Fruit fly (Drosophila melanogaster): ENCODE measurements around the gene Dyro.

The Dyro gene

dm6 chr3L:11256147-11256971 is 39.4 kb downstream of the Dyro start (continued):
- TF ChIP-seq nom (GFP tag; optimal IDR thresholded peaks at IDR 0.05) (peak; percentile 73), rib (GFP tag; IDR thresholded peaks at IDR 0.05) (peak; percentile 77), CG2116 (GFP tag; optimal IDR thresholded peaks at IDR 0.05) (peak; percentile 48), chn (GFP tag; optimal IDR thresholded peaks at IDR 0.05) (peak; percentile 65), CG12155 (GFP tag; optimal IDR thresholded peaks at IDR 0.05) (peak; percentile 73), row (GFP tag; IDR thresholded peaks at IDR 0.05) (peak; percentile 79), CG31224 (GFP tag; IDR thresholded peaks at IDR 0.05) (peak; percentile 33; the same call in 1 of the 2 replicates), CG17361 (GFP tag; IDR thresholded peaks at IDR 0.05) (peak; percentile 97), CG8290 (GFP tag; optimal IDR thresholded peaks at IDR 0.05) (peak; percentile 43), CG8290 (tag; optimal IDR thresholded peaks at IDR 0.05) (peak; percentile 67 to 85), CG8478 (optimal IDR thresholded peaks at IDR 0.05) (no peak), CkIIα-i1 (GFP tag; IDR thresholded peaks at IDR 0.05) (no peak), dmrt99B (tag; optimal IDR thresholded peaks at IDR 0.05) (peak; percentile 88), Hr78 (GFP tag; optimal IDR thresholded peaks at IDR 0.05) (peak in 1 of 2 experiments; percentile 50), CG10147 (GFP tag; optimal IDR thresholded peaks at IDR 0.05) (peak; percentile 84), CG14441 (GFP tag; IDR thresholded peaks at IDR 0.05) (peak; percentile 74), Stat92E (GFP tag; optimal IDR thresholded peaks at IDR 0.05) (peak in 1 of 3 experiments; percentile 86), CG10209 (GFP tag; optimal IDR thresholded peaks at IDR 0.05) (peak; percentile 81), Adf1 (GFP tag; IDR thresholded peaks at IDR 0.05) (peak; percentile 57; the same call in 1 of the 2 replicates), Sry-δ (GFP tag; optimal IDR thresholded peaks at IDR 0.05) (peak; percentile 8), kah (GFP tag; optimal IDR thresholded peaks at IDR 0.05) (peak; percentile 55), Pdp1 (GFP tag; optimal IDR thresholded peaks at IDR 0.05) (peak; percentile 56 to 58), Nf-YC (tag; optimal IDR thresholded peaks at IDR 0.05) (peak; percentile 72), klu (GFP tag; IDR thresholded peaks at IDR 0.05) (peak; percentile 59), CG7372 (GFP tag; IDR thresholded peaks at IDR 0.05) (peak; percentile 74), CG11247 (GFP tag; IDR thresholded peaks at IDR 0.05) (peak; percentile 46), CG12219 (GFP tag; optimal IDR thresholded peaks at IDR 0.05) (peak; percentile 50), ac (GFP tag; optimal IDR thresholded peaks at IDR 0.05) (peak; percentile 61), CG6272 (GFP tag; IDR thresholded peaks at IDR 0.05) (peak; percentile 37; the same call in 1 of the 2 replicates), CG8281 (tag; optimal IDR thresholded peaks at IDR 0.05) (peak; percentile 51), zen2 (GFP tag; IDR thresholded peaks at IDR 0.05; ENCODE audit: partially characterized antibody) (no peak), gfzf (GFP tag; optimal IDR thresholded peaks at IDR 0.05) (no peak), Hmr (GFP tag; optimal IDR thresholded peaks at IDR 0.05) (peak; percentile 66), usp (GFP tag; optimal IDR thresholded peaks at IDR 0.05) (no peak), nmo (GFP tag; optimal IDR thresholded peaks at IDR 0.05) (peak; percentile 91), unpg (GFP tag; optimal IDR thresholded peaks at IDR 0.05) (peak; percentile 72), gsb-n (tag; optimal IDR thresholded peaks at IDR 0.05) (peak; percentile 71), sug (tag; optimal IDR thresholded peaks at IDR 0.05) (peak; percentile 66), Gug (GFP tag; IDR thresholded peaks at IDR 0.05) (no peak; the same call in none of the 4 replicates), unc-4 (GFP tag; IDR thresholded peaks at IDR 0.05; ENCODE audit: partially characterized antibody) (no peak), CG2712 (tag; optimal IDR thresholded peaks at IDR 0.05) (peak; percentile 89), tup (GFP tag; optimal IDR thresholded peaks at IDR 0.05) (no peak), gcm (GFP tag; optimal IDR thresholded peaks at IDR 0.05) (peak; percentile 76), cg (GFP tag; optimal IDR thresholded peaks at IDR 0.05) (no peak), CG18764 (GFP tag; optimal IDR thresholded peaks at IDR 0.05) (peak; percentile 65), mld (GFP tag; IDR thresholded peaks at IDR 0.05; ENCODE audit: partially characterized antibody) (no peak), bsh (GFP tag; optimal IDR thresholded peaks at IDR 0.05) (peak; percentile 53 to 77), CHES-1-like (GFP tag; optimal IDR thresholded peaks at IDR 0.05) (no peak)

Data from whole organism, embryonic.